Fruit fly (Drosophila melanogaster) whole organism, embryonic: ENCODE results near the gene neb.

ENCODE experiments used
- Abd-B ChIP-seq: fragments of 200-800 bp; sonication (Bioruptor generic); optimal IDR thresholded peaks from 2 replicates; lab custom pipeline; 2018; ENCODE audit warnings: missing biosample characterization, mild to moderate bottlenecking, missing genetic modification characterization, moderate library complexity
- Antp ChIP-seq: fragments of 200-800 bp; sonication (Bioruptor generic); optimal IDR thresholded peaks from 3 replicates; lab custom pipeline; 2016; ENCODE audit warnings: missing biosample characterization, missing genetic modification characterization
- Awh ChIP-seq: fragments of 200-800 bp; sonication (Bioruptor generic); IDR thresholded peaks from 2 replicates; pipeline ENCODE4, ENCODE4 v1.3.6; 2022; ENCODE audit warnings: missing biosample characterization, missing genetic modification characterization
- B-H2 ChIP-seq: fragments of 200-800 bp; sonication (Bioruptor generic); optimal IDR thresholded peaks from 2 replicates; lab custom pipeline; 2018; ENCODE audit warnings: missing biosample characterization, mild to moderate bottlenecking, missing genetic modification characterization
- Bdp1 ChIP-seq: fragments of 200-800 bp; sonication (Bioruptor generic); optimal IDR thresholded peaks from 3 replicates; lab custom pipeline; 2016; ENCODE audit warnings: missing biosample characterization, missing genetic modification characterization
- Bgb ChIP-seq: fragments of 200-800 bp; sonication (Bioruptor generic); IDR thresholded peaks from 2 replicates; pipeline ENCODE4 v1.3.6; 2022; ENCODE audit warnings: missing biosample characterization, missing genetic modification characterization; ENCODE audit not compliant: partially characterized antibody
- CG13424 ChIP-seq: fragments of 200-800 bp; sonication (Bioruptor generic); optimal IDR thresholded peaks from 2 replicates; lab custom pipeline; 2019; ENCODE audit warnings: missing biosample characterization, mild to moderate bottlenecking, missing genetic modification characterization, moderate library complexity
- CG15601 ChIP-seq: fragments of 200-800 bp; sonication (Bioruptor generic); optimal IDR thresholded peaks from 3 replicates; lab custom pipeline; 2019; ENCODE audit warnings: missing biosample characterization, mild to moderate bottlenecking, missing genetic modification characterization, moderate library complexity
- CG17361 ChIP-seq: fragments of 200-800 bp; sonication (Bioruptor generic); IDR thresholded peaks from 3 replicates; pipeline ENCODE4 v1.3.6; 2022; ENCODE audit warnings: missing biosample characterization, missing genetic modification characterization
- CG17568 ChIP-seq: fragments of 200-800 bp; sonication (Bioruptor generic); optimal IDR thresholded peaks from 2 replicates; lab custom pipeline; 2018; ENCODE audit warnings: missing biosample characterization, mild to moderate bottlenecking, missing genetic modification characterization, moderate library complexity
- CG17912 ChIP-seq: fragments of 200-800 bp; sonication (Bioruptor generic); optimal IDR thresholded peaks from 2 replicates; lab custom pipeline; 2018; ENCODE audit warnings: missing biosample characterization, mild to moderate bottlenecking, missing genetic modification characterization
- CG18476 ChIP-seq: fragments of 200-800 bp; sonication (Bioruptor generic); optimal IDR thresholded peaks from 2 replicates; lab custom pipeline; 2016; ENCODE audit warnings: missing biosample characterization, mild to moderate bottlenecking, missing genetic modification characterization
- CG2120 ChIP-seq: fragments of 200-800 bp; sonication (Bioruptor generic); optimal IDR thresholded peaks from 3 replicates; lab custom pipeline; 2016; ENCODE audit warnings: missing biosample characterization, missing genetic modification characterization
- CG2678 ChIP-seq: fragments of 200-800 bp; sonication (Bioruptor generic); optimal IDR thresholded peaks from 3 replicates; lab custom pipeline; 2019; ENCODE audit warnings: missing biosample characterization, mild to moderate bottlenecking, missing genetic modification characterization, moderate library complexity
- CG2712 ChIP-seq: fragments of 200-800 bp; optimal IDR thresholded peaks from 3 replicates; lab custom pipeline; 2019; ENCODE audit warnings: missing biosample characterization, mild to moderate bottlenecking, missing genetic modification characterization, moderate library complexity
- CG32767 ChIP-seq: fragments of 200-800 bp; sonication (Bioruptor generic); IDR thresholded peaks from 2 replicates; pipeline ENCODE4 v1.3.6; 2022; ENCODE audit warnings: missing biosample characterization, missing genetic modification characterization
- CG33557 ChIP-seq: fragments of 200-800 bp; sonication (Bioruptor generic); optimal IDR thresholded peaks from 2 replicates; lab custom pipeline; 2019; ENCODE audit warnings: missing biosample characterization, mild to moderate bottlenecking, missing genetic modification characterization, moderate library complexity
- CG34376 ChIP-seq: fragments of 200-800 bp; sonication (Bioruptor generic); optimal IDR thresholded peaks from 2 replicates; lab custom pipeline; 2018; ENCODE audit warnings: missing biosample characterization, mild to moderate bottlenecking, missing genetic modification characterization
- CG6689 ChIP-seq: fragments of 200-800 bp; sonication (Bioruptor generic); IDR thresholded peaks from 2 replicates; pipeline ENCODE4 v1.3.6; 2022; ENCODE audit warnings: missing biosample characterization, missing genetic modification characterization
- CG7786 ChIP-seq: fragments of 200-800 bp; sonication (Bioruptor generic); optimal IDR thresholded peaks from 2 replicates; lab custom pipeline; 2016; ENCODE audit warnings: missing biosample characterization, missing genetic modification characterization
- CG7839 ChIP-seq: fragments of 200-800 bp; sonication (Bioruptor generic); optimal IDR thresholded peaks from 3 replicates; lab custom pipeline; 2018; ENCODE audit warnings: missing biosample characterization, mild to moderate bottlenecking, missing genetic modification characterization, moderate library complexity
- CG7987 ChIP-seq: fragments of 200-800 bp; sonication (Bioruptor generic); optimal IDR thresholded peaks from 2 replicates; lab custom pipeline; 2018; ENCODE audit warnings: missing biosample characterization, mild to moderate bottlenecking, missing genetic modification characterization, moderate library complexity
- CG9932 ChIP-seq: fragments of 200-800 bp; sonication (Bioruptor generic); IDR thresholded peaks from 2 replicates; pipeline ENCODE4 v1.3.6; 2022; ENCODE audit warnings: missing biosample characterization, missing genetic modification characterization
- Dfd ChIP-seq, 2 experiments: fragments of >200 bp; optimal IDR thresholded peaks; 2 replicates each; lab custom pipeline; 2017; ENCODE audit warnings: missing biosample characterization in 2 of 2, missing genetic modification characterization in 2 of 2
- Dip3 ChIP-seq: fragments of 200-800 bp; sonication (Bioruptor generic); optimal IDR thresholded peaks from 3 replicates; lab custom pipeline; 2016; ENCODE audit warnings: missing biosample characterization, missing genetic modification characterization
- Doc3 ChIP-seq: fragments of 200-800 bp; sonication (Bioruptor generic); IDR thresholded peaks from 3 replicates; pipeline ENCODE4 v1.3.6; 2022; ENCODE audit warnings: missing biosample characterization, missing genetic modification characterization; ENCODE audit not compliant: partially characterized antibody
- Ets97D ChIP-seq: fragments of 200-800 bp; sonication (Bioruptor generic); optimal IDR thresholded peaks from 3 replicates; lab custom pipeline; 2016; ENCODE audit warnings: missing biosample characterization, missing genetic modification characterization
- HmgD ChIP-seq: fragments of 200-800 bp; sonication (Bioruptor generic); optimal IDR thresholded peaks from 3 replicates; lab custom pipeline; 2016; ENCODE audit warnings: missing biosample characterization, missing genetic modification characterization
- Kr ChIP-seq: fragments of 200-800 bp; sonication (Bioruptor generic); optimal IDR thresholded peaks from 2 replicates; lab custom pipeline; 2017; ENCODE audit warnings: missing biosample characterization, mild to moderate bottlenecking, missing genetic modification characterization
- Optix ChIP-seq: fragments of 200-800 bp; sonication (Bioruptor generic); IDR thresholded peaks from 3 replicates; pipeline ENCODE4 v1.3.6; 2022; ENCODE audit warnings: missing biosample characterization, missing genetic modification characterization
- PHDP ChIP-seq: fragments of 200-800 bp; sonication (Bioruptor generic); optimal IDR thresholded peaks from 3 replicates; lab custom pipeline; 2018; ENCODE audit warnings: missing biosample characterization, mild to moderate bottlenecking, missing genetic modification characterization, moderate library complexity
- Pdp1 ChIP-seq, 2 experiments: fragments of 200-800 bp; sonication (Bioruptor generic); optimal IDR thresholded peaks; 3 replicates each; lab custom pipeline; 2016; ENCODE audit warnings: missing biosample characterization in 2 of 2, missing genetic modification characterization in 2 of 2, mild to moderate bottlenecking in 1 of 2, moderate library complexity in 1 of 2
- Vsx1 ChIP-seq: fragments of 200-800 bp; sonication (Bioruptor generic); optimal IDR thresholded peaks from 2 replicates; lab custom pipeline; 2017; ENCODE audit warnings: missing biosample characterization, mild to moderate bottlenecking, missing genetic modification characterization, missing genetic modification reagents
- dmrt99B ChIP-seq: fragments of 200-800 bp; sonication (Bioruptor generic); optimal IDR thresholded peaks from 2 replicates; lab custom pipeline; 2018; ENCODE audit warnings: missing biosample characterization, mild to moderate bottlenecking, missing genetic modification characterization, moderate library complexity
- dpn ChIP-seq, 2 experiments: fragments of 200-800 bp; sonication (Bioruptor generic); optimal IDR thresholded peaks; 3 replicates each; lab custom pipeline; 2016; ENCODE audit warnings: missing biosample characterization in 2 of 2, missing genetic modification characterization in 2 of 2
- grn ChIP-seq: fragments of 200-800 bp; sonication (Bioruptor generic); optimal IDR thresholded peaks from 3 replicates; lab custom pipeline; 2017; ENCODE audit warnings: missing biosample characterization, missing genetic modification characterization
- gsb-n ChIP-seq: fragments of 200-800 bp; sonication (Bioruptor generic); optimal IDR thresholded peaks from 3 replicates; lab custom pipeline; 2018; ENCODE audit warnings: missing biosample characterization, mild to moderate bottlenecking, missing genetic modification characterization
- hb ChIP-seq: fragments of 200-800 bp; sonication (Bioruptor generic); IDR thresholded peaks from 3 replicates; pipeline ENCODE4 v1.3.6; 2022; ENCODE audit warnings: missing biosample characterization, missing genetic modification characterization; ENCODE audit not compliant: partially characterized antibody
- kay ChIP-seq: fragments of 200-800 bp; sonication (Bioruptor generic); optimal IDR thresholded peaks from 2 replicates; lab custom pipeline; 2016; ENCODE audit warnings: missing biosample characterization, missing genetic modification characterization
- lilli ChIP-seq: fragments of 200-800 bp; sonication (Bioruptor generic); optimal IDR thresholded peaks from 3 replicates; lab custom pipeline; 2016; ENCODE audit warnings: missing biosample characterization, missing genetic modification characterization
- lmd ChIP-seq: fragments of 200-800 bp; sonication (Bioruptor generic); IDR thresholded peaks from 2 replicates; pipeline ENCODE4 v1.3.6; 2022; ENCODE audit warnings: missing biosample characterization, missing genetic modification characterization
- pho ChIP-seq: fragments of 200-800 bp; sonication (Bioruptor generic); optimal IDR thresholded peaks from 2 replicates; lab custom pipeline; 2016; ENCODE audit warnings: missing biosample characterization, missing genetic modification characterization
- pzg ChIP-seq: fragments of 200-800 bp; sonication (Bioruptor generic); optimal IDR thresholded peaks from 3 replicates; lab custom pipeline; 2018; ENCODE audit warnings: missing biosample characterization, mild to moderate bottlenecking, missing genetic modification characterization, moderate library complexity
- shn ChIP-seq: fragments of 200-800 bp; sonication (Bioruptor generic); optimal IDR thresholded peaks from 3 replicates; lab custom pipeline; 2016; ENCODE audit warnings: missing biosample characterization, missing genetic modification characterization
- slou ChIP-seq: fragments of 200-800 bp; sonication (Bioruptor generic); optimal IDR thresholded peaks from 3 replicates; lab custom pipeline; 2016; ENCODE audit warnings: missing biosample characterization, missing genetic modification characterization
- sr ChIP-seq: fragments of 200-800 bp; sonication (Bioruptor generic); IDR thresholded peaks from 3 replicates; pipeline ENCODE4 v1.3.6; 2022; ENCODE audit warnings: missing biosample characterization, missing genetic modification characterization
- stwl ChIP-seq: fragments of 200-800 bp; sonication (Bioruptor generic); optimal IDR thresholded peaks from 3 replicates; lab custom pipeline; 2018; ENCODE audit warnings: missing biosample characterization, mild to moderate bottlenecking, missing genetic modification characterization, moderate library complexity
- tll ChIP-seq, 2 experiments: fragments of 200-800 bp in 1 of 2; fragments of >200 bp in 1 of 2; sonication (Bioruptor generic) in 1 of 2; optimal IDR thresholded peaks; 2 replicates each; lab custom pipeline; 2017 to 2019; ENCODE audit warnings: missing biosample characterization in 2 of 2, missing genetic modification characterization in 2 of 2, mild to moderate bottlenecking in 1 of 2, moderate library complexity in 1 of 2
- vvl ChIP-seq: fragments of 200-800 bp; sonication (Bioruptor generic); IDR thresholded peaks from 2 replicates; pipeline ENCODE4 v1.3.6; 2022; ENCODE audit warnings: missing biosample characterization, missing genetic modification characterization
- zen ChIP-seq: fragments of 200-800 bp; sonication (Bioruptor generic); optimal IDR thresholded peaks from 3 replicates; lab custom pipeline; 2018; ENCODE audit warnings: missing biosample characterization, mild to moderate bottlenecking, missing genetic modification characterization, moderate library complexity

Gene neb

dm6 chr2L:20093794-20094193 lies 18.2 kb downstream of the neb start, which contains the start of the genes Taf13 and nesd (continued):
- TF ChIP-seq sr, result no peak
- peak; percentile 66 for TF ChIP-seq CG13424 (tag; lab: Kevin White, UChicago)
- no peak for TF ChIP-seq CG7987 (GFP tag; lab: Kevin White, UChicago)
- TF ChIP-seq Ets97D, result peak; percentile 46
- TF ChIP-seq zen (tag; lab: Kevin White, UChicago), result peak; percentile 42
- TF ChIP-seq CG2712 (tag; lab: Kevin White, UChicago), result peak; percentile 64
- peak; percentile 41 for TF ChIP-seq Abd-B (GFP tag; lab: Kevin White, UChicago)
- TF ChIP-seq lmd (GFP tag; lab: Robert Waterston, UW), result peak; percentile 6; the same call in 1 of the 2 replicates
- peak; percentile 1 for TF ChIP-seq Bdp1 (GFP tag; lab: Kevin White, UChicago)
- TF ChIP-seq CG6689 (GFP tag; lab: Robert Waterston, UW), result peak; percentile 56
- TF ChIP-seq CG9932 (GFP tag; lab: Robert Waterston, UW), result peak; percentile 50
- TF ChIP-seq pzg (GFP tag; lab: Kevin White, UChicago), result peak; percentile 76
- peak; percentile 68 for TF ChIP-seq CG2120 (GFP tag; lab: Kevin White, UChicago)
- TF ChIP-seq vvl (GFP tag; lab: Robert Waterston, UW), result peak; percentile 16; the same call in 1 of the 2 replicates
- peak; percentile 60 for TF ChIP-seq Doc3 (GFP tag; lab: Robert Waterston, UW)
- TF ChIP-seq kay (GFP tag; lab: Kevin White, UChicago), result no peak
- peak; percentile 33 for TF ChIP-seq slou
- peak; percentile 51 for TF ChIP-seq PHDP (tag; lab: Kevin White, UChicago)
- TF ChIP-seq Vsx1 (GFP tag; lab: Kevin White, UChicago), result no peak
- no peak for TF ChIP-seq CG17912 (GFP tag; lab: Kevin White, UChicago)
- TF ChIP-seq Awh (GFP tag; lab: Robert Waterston, UW), result no peak
- no peak for TF ChIP-seq CG18476 (GFP tag; lab: Kevin White, UChicago)
- TF ChIP-seq tll (GFP tag; optimal IDR thresholded peaks at IDR 0.05; lab: Kevin White, UChicago), result peak; percentile 2 to 93
- TF ChIP-seq CG17568 (GFP tag; lab: Kevin White, UChicago), result no peak
- TF ChIP-seq Antp (GFP tag; lab: Kevin White, UChicago), result no peak
- TF ChIP-seq Kr (GFP tag; lab: Kevin White, UChicago), result no peak
- no peak for TF ChIP-seq HmgD
- no peak for TF ChIP-seq shn (GFP tag; lab: Kevin White, UChicago)
- TF ChIP-seq Optix (GFP tag; lab: Robert Waterston, UW), result no peak
- TF ChIP-seq CG7839 (tag; lab: Kevin White, UChicago), result peak; percentile 45
- peak; percentile 13 for TF ChIP-seq Dip3 (GFP tag; lab: Kevin White, UChicago)
- peak; percentile 55; the same call in 1 of the 3 replicates for TF ChIP-seq hb (GFP tag; lab: Robert Waterston, UW)
- no peak for TF ChIP-seq grn (GFP tag; lab: Kevin White, UChicago)
- peak; percentile 69 for TF ChIP-seq CG15601 (tag; lab: Kevin White, UChicago)
- TF ChIP-seq B-H2, result peak; percentile 29
- TF ChIP-seq pho (GFP tag; lab: Kevin White, UChicago), result peak; percentile 24
- peak; percentile 77 for TF ChIP-seq CG17361 (GFP tag; lab: Robert Waterston, UW)
- TF ChIP-seq Bgb (GFP tag; lab: Robert Waterston, UW), result peak; percentile 53
- peak; percentile 30 for TF ChIP-seq CG33557 (GFP tag; lab: Kevin White, UChicago)
- TF ChIP-seq gsb-n (tag; lab: Kevin White, UChicago), result no peak
- peak; percentile 20 for TF ChIP-seq dmrt99B (tag; lab: Kevin White, UChicago)
- TF ChIP-seq CG7786 (GFP tag; lab: Kevin White, UChicago), result no peak
- TF ChIP-seq dpn (GFP tag; optimal IDR thresholded peaks at IDR 0.05; lab: Kevin White, UChicago), result peak; percentile 6 to 38
- no peak for TF ChIP-seq Dfd (GFP tag; optimal IDR thresholded peaks at IDR 0.05; lab: Kevin White, UChicago)
- peak; percentile 19 for TF ChIP-seq CG34376 (GFP tag; lab: Kevin White, UChicago)
- peak; percentile 16; the same call in 1 of the 2 replicates for TF ChIP-seq CG32767 (GFP tag; lab: Robert Waterston, UW)
- peak; percentile 43 for TF ChIP-seq CG2678 (tag; lab: Kevin White, UChicago)
- TF ChIP-seq stwl (tag; lab: Kevin White, UChicago), result peak; percentile 63
- peak; percentile 62 for TF ChIP-seq lilli
- peak; percentile 14 to 40 for TF ChIP-seq Pdp1 (GFP tag; optimal IDR thresholded peaks at IDR 0.05; lab: Kevin White, UChicago)
